Worm (Caenorhabditis elegans): ENCODE data around the gene T01C1.4.

T01C1.4 gene

ce11 chrX:10691643-10692042 lies 25.3 kb downstream of the T01C1.4 start, which contains the start of gene yap-1:
yap-1 (plus strand) TSS chrX:10691943.
- no peak for TF ChIP-seq lir-3 (tag; optimal IDR thresholded peaks at IDR 0.05; ENCODE audit: poor library complexity)
- no peak for TF ChIP-seq efl-1 (optimal IDR thresholded peaks at IDR 0.05)
- peak in 1 of 2 experiments; percentile 74 for TF ChIP-seq efl-1 (GFP tag; optimal IDR thresholded peaks at IDR 0.05 in 1 of 2)

- TF ChIP-seq nhr-76 (tag; optimal IDR thresholded peaks at IDR 0.05) (no peak), C04F5.9 (tag; optimal IDR thresholded peaks at IDR 0.05) (no peak), lin-14 (GFP tag; optimal IDR thresholded peaks at IDR 0.05) (peak; percentile 76), dpl-1 (GFP tag; optimal IDR thresholded peaks at IDR 0.05) (no peak), fkh-8 (tag; optimal IDR thresholded peaks at IDR 0.05) (no peak), lin-35 (GFP tag; optimal IDR thresholded peaks at IDR 0.05) (peak in 1 of 2 experiments; percentile 37), hpl-2 (GFP tag; optimal IDR thresholded peaks at IDR 0.05) (no peak), fos-1 (tag; optimal IDR thresholded peaks at IDR 0.05) (no peak), Y116A8C.19 (tag; optimal IDR thresholded peaks at IDR 0.05; ENCODE audit: borderline replicate concordance) (no peak), fkh-10 (GFP tag; optimal IDR thresholded peaks at IDR 0.05) (no peak), mep-1 (tag; optimal IDR thresholded peaks at IDR 0.05) (no peak), nhr-20 (tag; optimal IDR thresholded peaks at IDR 0.05) (peak; percentile 13), ceh-82 (tag; optimal IDR thresholded peaks at IDR 0.05) (no peak), snu-23 (GFP tag; optimal IDR thresholded peaks at IDR 0.05) (peak; percentile 20), ztf-11 (tag; optimal IDR thresholded peaks at IDR 0.05) (no peak), pqm-1 (tag; optimal IDR thresholded peaks at IDR 0.05) (no peak), pag-3 (tag; optimal IDR thresholded peaks at IDR 0.05; ENCODE audit: borderline replicate concordance, insufficient read depth) (no peak), unc-98 (GFP tag; IDR thresholded peaks at IDR 0.05) (no peak), alr-1 (tag; optimal IDR thresholded peaks at IDR 0.05; ENCODE audit: borderline replicate concordance) (no peak), nhr-84 (tag; optimal IDR thresholded peaks at IDR 0.05) (no peak), zip-4 (GFP tag; optimal IDR thresholded peaks at IDR 0.05) (no peak), lin-13 (GFP tag; optimal IDR thresholded peaks at IDR 0.05) (no peak), skn-1 (tag; optimal IDR thresholded peaks at IDR 0.05) (no peak), tbx-2 (tag; optimal IDR thresholded peaks at IDR 0.05) (no peak), lir-3 (tag; optimal IDR thresholded peaks at IDR 0.05; ENCODE audit: poor library complexity) (no peak), fkh-4 (tag; optimal IDR thresholded peaks at IDR 0.05; ENCODE audit: borderline replicate concordance) (no peak), mdl-1 (tag; optimal IDR thresholded peaks at IDR 0.05) (no peak), hlh-17 (GFP tag; optimal IDR thresholded peaks at IDR 0.05; ENCODE audit: borderline replicate concordance) (no peak), sptf-1 (tag; optimal IDR thresholded peaks at IDR 0.05) (no peak), nhr-47 (tag; optimal IDR thresholded peaks at IDR 0.05) (no peak), lin-15B (tag; optimal IDR thresholded peaks at IDR 0.05) (no peak), irx-1 (tag; optimal IDR thresholded peaks at IDR 0.05) (no peak), ces-1 (GFP tag; optimal IDR thresholded peaks at IDR 0.05) (no peak), efl-1 (optimal IDR thresholded peaks at IDR 0.05) (no peak), efl-1 (GFP tag; optimal IDR thresholded peaks at IDR 0.05 in 1 of 2) (no peak), ceh-8 (GFP tag; optimal IDR thresholded peaks at IDR 0.05) (no peak), unc-30 (tag; optimal IDR thresholded peaks at IDR 0.05) (no peak), dsc-1 (tag; optimal IDR thresholded peaks at IDR 0.05) (no peak), nhr-237 (tag; optimal IDR thresholded peaks at IDR 0.05) (no peak), nhr-90 (tag; optimal IDR thresholded peaks at IDR 0.05; ENCODE audit: poor library complexity) (peak; percentile 35), nhr-77 (tag; optimal IDR thresholded peaks at IDR 0.05) (no peak), sox-4 (tag; optimal IDR thresholded peaks at IDR 0.05) (no peak), egl-27 (tag; optimal IDR thresholded peaks at IDR 0.05) (no peak), tlp-1 (tag; optimal IDR thresholded peaks at IDR 0.05) (no peak), elt-3 (tag; optimal IDR thresholded peaks at IDR 0.05) (no peak), ceh-63 (GFP tag; optimal IDR thresholded peaks at IDR 0.05) (no peak), aly-2 (tag; optimal IDR thresholded peaks at IDR 0.05) (no peak), lin-39 (tag; optimal IDR thresholded peaks at IDR 0.05) (no peak), C16A3.4 (tag; optimal IDR thresholded peaks at IDR 0.05) (no peak), nhr-85 (tag) (peak; percentile 72)
Observed at ce11 chrX:10691232-10691631, 25.7 kb downstream of the T01C1.4 start.
